Fruit fly (Drosophila melanogaster) whole organism, embryonic: Measurements from ENCODE around the gene Cp110.

Experiments
- Bgb ChIP-seq: fragments of 200-800 bp; sonication (Bioruptor generic); IDR thresholded peaks from 2 replicates; pipeline ENCODE4 v1.3.6; 2022; ENCODE audit warnings: missing biosample characterization, missing genetic modification characterization; ENCODE audit not compliant: partially characterized antibody
- CG11085 ChIP-seq: fragments of 200-800 bp; sonication (Bioruptor generic); IDR thresholded peaks from 2 replicates; pipeline ENCODE4 v1.3.6; 2022; ENCODE audit warnings: missing biosample characterization, missing genetic modification characterization
- CG12659 ChIP-seq: fragments of 200-800 bp; sonication (Bioruptor generic); optimal IDR thresholded peaks from 3 replicates; lab custom pipeline; 2017; ENCODE audit warnings: mild to moderate bottlenecking, missing biosample characterization, missing genetic modification reagents, missing genetic modification characterization
- CG14014 ChIP-seq: fragments of 200-800 bp; sonication (Bioruptor generic); IDR thresholded peaks from 2 replicates; pipeline ENCODE4 v1.3.6; 2022; ENCODE audit warnings: missing biosample characterization, missing genetic modification characterization
- CG16813 ChIP-seq: fragments of 200-800 bp; sonication (Bioruptor generic); IDR thresholded peaks from 3 replicates; pipeline ENCODE4 v1.3.6; 2022; ENCODE audit warnings: missing biosample characterization, missing genetic modification characterization; ENCODE audit not compliant: partially characterized antibody
- CG17328 ChIP-seq: fragments of 200-800 bp; sonication (Bioruptor generic); IDR thresholded peaks from 2 replicates; pipeline ENCODE4 v1.3.6; 2022; ENCODE audit warnings: missing biosample characterization, missing genetic modification characterization
- CG32532 ChIP-seq: fragments of 200-800 bp; sonication (Bioruptor generic); IDR thresholded peaks from 2 replicates; pipeline ENCODE4 v1.3.6; 2022; ENCODE audit warnings: missing biosample characterization, missing genetic modification characterization
- CG32772 ChIP-seq: fragments of 200-800 bp; sonication (Bioruptor generic); IDR thresholded peaks from 2 replicates; pipeline ENCODE4 v1.3.6; 2022; ENCODE audit warnings: missing biosample characterization, missing genetic modification characterization
- CG34224 ChIP-seq: fragments of 200-800 bp; sonication (Bioruptor generic); IDR thresholded peaks from 3 replicates; pipeline ENCODE4 v1.3.6; 2022; ENCODE audit warnings: missing biosample characterization, missing genetic modification characterization; ENCODE audit not compliant: partially characterized antibody
- CG3847 ChIP-seq: fragments of 200-800 bp; sonication (Bioruptor generic); IDR thresholded peaks from 2 replicates; pipeline ENCODE4 v1.3.6; 2022; ENCODE audit warnings: missing biosample characterization, missing genetic modification characterization
- CG3995 ChIP-seq: fragments of 200-800 bp; sonication (Bioruptor generic); optimal IDR thresholded peaks from 3 replicates; lab custom pipeline; 2016; ENCODE audit warnings: missing biosample characterization, missing genetic modification characterization
- CG4404 ChIP-seq: fragments of 200-800 bp; sonication (Bioruptor generic); IDR thresholded peaks from 2 replicates; pipeline ENCODE4 v1.3.6; 2022; ENCODE audit warnings: missing biosample characterization, missing genetic modification characterization
- CG6854 ChIP-seq: fragments of 200-800 bp; sonication (Bioruptor generic); optimal IDR thresholded peaks from 3 replicates; lab custom pipeline; 2017; ENCODE audit warnings: missing biosample characterization, mild to moderate bottlenecking, missing genetic modification characterization
- CG7556 ChIP-seq: fragments of 200-800 bp; sonication (Bioruptor generic); optimal IDR thresholded peaks from 2 replicates; lab custom pipeline; 2017; ENCODE audit warnings: missing biosample characterization, mild to moderate bottlenecking, missing genetic modification characterization
- CG8281 ChIP-seq: fragments of 200-800 bp; sonication (Bioruptor generic); optimal IDR thresholded peaks from 2 replicates; lab custom pipeline; 2018; ENCODE audit warnings: missing biosample characterization, mild to moderate bottlenecking, missing genetic modification characterization, moderate library complexity
- Dll ChIP-seq: fragments of 200-800 bp; sonication (Bioruptor generic); IDR thresholded peaks from 4 replicates; pipeline ENCODE4 v1.3.6; 2022; ENCODE audit warnings: missing biosample characterization, missing genetic modification characterization; ENCODE audit not compliant: partially characterized antibody
- Doc3 ChIP-seq: fragments of 200-800 bp; sonication (Bioruptor generic); IDR thresholded peaks from 3 replicates; pipeline ENCODE4 v1.3.6; 2022; ENCODE audit warnings: missing biosample characterization, missing genetic modification characterization; ENCODE audit not compliant: partially characterized antibody
- Ets65A ChIP-seq: fragments of 200-800 bp; sonication (Bioruptor generic); peaks from one replicate; lab custom pipeline; 2016; ENCODE audit warnings: missing biosample characterization, missing genetic modification characterization
- HLH3B ChIP-seq: fragments of 200-800 bp; sonication (Bioruptor generic); IDR thresholded peaks from 2 replicates; pipeline ENCODE4 v1.3.6; 2022; ENCODE audit warnings: missing biosample characterization, missing genetic modification characterization
- Hey ChIP-seq: fragments of 200-800 bp; sonication (Bioruptor generic); optimal IDR thresholded peaks from 3 replicates; lab custom pipeline; 2018; ENCODE audit warnings: missing biosample characterization, mild to moderate bottlenecking, missing genetic modification characterization
- HmgD ChIP-seq: fragments of 200-800 bp; sonication (Bioruptor generic); optimal IDR thresholded peaks from 3 replicates; lab custom pipeline; 2016; ENCODE audit warnings: missing biosample characterization, missing genetic modification characterization
- Med ChIP-seq: fragments of 200-800 bp; sonication (Bioruptor generic); peaks from one replicate; lab custom pipeline; 2016; ENCODE audit warnings: missing biosample characterization, missing genetic modification characterization, mild to moderate bottlenecking, inconsistent platforms, moderate library complexity
- NFAT ChIP-seq: fragments of 200-800 bp; sonication (Bioruptor generic); IDR thresholded peaks from 2 replicates; pipeline ENCODE4 v1.3.6; 2022; ENCODE audit warnings: missing biosample characterization, missing genetic modification characterization
- Sin3A ChIP-seq: fragments of >200 bp; optimal IDR thresholded peaks from 2 replicates; lab custom pipeline; 2018
- Sry-δ ChIP-seq: fragments of 200-800 bp; sonication (Bioruptor generic); optimal IDR thresholded peaks from 2 replicates; lab custom pipeline; 2016; ENCODE audit warnings: missing biosample characterization, missing genetic modification characterization
- amos ChIP-seq: fragments of 200-800 bp; sonication (Bioruptor generic); IDR thresholded peaks from 2 replicates; pipeline ENCODE4 v1.3.6; 2022; ENCODE audit warnings: missing biosample characterization, missing genetic modification characterization; ENCODE audit not compliant: partially characterized antibody
- bbx ChIP-seq: fragments of 200-800 bp; sonication (Bioruptor generic); IDR thresholded peaks from 2 replicates; pipeline ENCODE4 v1.3.6; 2022; ENCODE audit warnings: missing biosample characterization, missing genetic modification characterization; ENCODE audit not compliant: partially characterized antibody
- bigmax ChIP-seq: fragments of 200-800 bp; sonication (Bioruptor generic); optimal IDR thresholded peaks from 2 replicates; lab custom pipeline; 2018; ENCODE audit warnings: missing biosample characterization, mild to moderate bottlenecking, missing genetic modification characterization
- caup ChIP-seq: fragments of 200-800 bp; sonication (Bioruptor generic); optimal IDR thresholded peaks from 3 replicates; lab custom pipeline; 2017; ENCODE audit warnings: missing biosample characterization, mild to moderate bottlenecking, missing genetic modification characterization, moderate library complexity; ENCODE audit not compliant: severe bottlenecking
- croc ChIP-seq: fragments of 200-800 bp; sonication (Bioruptor generic); conservative IDR thresholded peaks from 3 replicates; pipeline ENCODE4 v1.3.6; 2022; ENCODE audit warnings: missing biosample characterization, missing genetic modification characterization
- crp ChIP-seq, 2 experiments: fragments of 200-800 bp; sonication (Bioruptor generic); optimal IDR thresholded peaks; 2 replicates in 1 of 2; 3 replicates in 1 of 2; lab custom pipeline; 2017; ENCODE audit warnings: missing biosample characterization in 2 of 2, missing genetic modification characterization in 2 of 2, mild to moderate bottlenecking in 1 of 2, moderate library complexity in 1 of 2
- dpn ChIP-seq, 2 experiments: fragments of 200-800 bp; sonication (Bioruptor generic); optimal IDR thresholded peaks; 3 replicates each; lab custom pipeline; 2016; ENCODE audit warnings: missing biosample characterization in 2 of 2, missing genetic modification characterization in 2 of 2
- hb ChIP-seq: fragments of 200-800 bp; sonication (Bioruptor generic); IDR thresholded peaks from 3 replicates; pipeline ENCODE4 v1.3.6; 2022; ENCODE audit warnings: missing biosample characterization, missing genetic modification characterization; ENCODE audit not compliant: partially characterized antibody
- inv ChIP-seq: fragments of 200-800 bp; sonication (Bioruptor generic); IDR thresholded peaks from 2 replicates; pipeline ENCODE4 v1.3.6; 2022; ENCODE audit warnings: missing biosample characterization, missing genetic modification characterization; ENCODE audit not compliant: partially characterized antibody
- kay ChIP-seq: fragments of 200-800 bp; sonication (Bioruptor generic); optimal IDR thresholded peaks from 2 replicates; lab custom pipeline; 2016; ENCODE audit warnings: missing biosample characterization, missing genetic modification characterization
- nerfin-2 ChIP-seq: fragments of 200-800 bp; sonication (Bioruptor generic); IDR thresholded peaks from 2 replicates; pipeline ENCODE4 v1.3.6; 2022; ENCODE audit warnings: missing biosample characterization, missing genetic modification characterization; ENCODE audit not compliant: partially characterized antibody
- otp ChIP-seq: fragments of 200-800 bp; sonication (Bioruptor generic); IDR thresholded peaks from 3 replicates; pipeline ENCODE4, ENCODE4 v1.3.6; 2022; ENCODE audit warnings: missing biosample characterization, missing genetic modification characterization
- pzg ChIP-seq: fragments of 200-800 bp; sonication (Bioruptor generic); optimal IDR thresholded peaks from 3 replicates; lab custom pipeline; 2018; ENCODE audit warnings: missing biosample characterization, mild to moderate bottlenecking, missing genetic modification characterization, moderate library complexity
- ranshi ChIP-seq: fragments of 200-800 bp; sonication (Bioruptor generic); IDR thresholded peaks from 2 replicates; pipeline ENCODE4 v1.3.6; 2022; ENCODE audit warnings: missing biosample characterization, missing genetic modification characterization
- rib ChIP-seq: fragments of 200-800 bp; sonication (Bioruptor generic); IDR thresholded peaks from 2 replicates; pipeline ENCODE4 v1.3.6; 2022; ENCODE audit warnings: missing biosample characterization, missing genetic modification characterization
- sisA ChIP-seq: fragments of 200-800 bp; sonication (Bioruptor generic); IDR thresholded peaks from 2 replicates; pipeline ENCODE4 v1.3.6; 2022; ENCODE audit warnings: missing biosample characterization, missing genetic modification characterization
- sna ChIP-seq: fragments of 200-800 bp; sonication (Bioruptor generic); IDR thresholded peaks from 2 replicates; pipeline ENCODE4 v1.3.6; 2022; ENCODE audit warnings: missing biosample characterization, missing genetic modification characterization; ENCODE audit not compliant: partially characterized antibody
- sqz ChIP-seq: fragments of 200-800 bp; sonication (Bioruptor generic); optimal IDR thresholded peaks from 3 replicates; lab custom pipeline; 2018; ENCODE audit warnings: missing biosample characterization, mild to moderate bottlenecking, missing genetic modification characterization
- stwl ChIP-seq: fragments of 200-800 bp; sonication (Bioruptor generic); optimal IDR thresholded peaks from 3 replicates; lab custom pipeline; 2018; ENCODE audit warnings: missing biosample characterization, mild to moderate bottlenecking, missing genetic modification characterization, moderate library complexity
- tgo ChIP-seq: fragments of 200-800 bp; sonication (Bioruptor generic); IDR thresholded peaks from 3 replicates; pipeline ENCODE4 v1.3.6; 2022; ENCODE audit warnings: missing biosample characterization, missing genetic modification characterization
- unc-4 ChIP-seq: fragments of 200-800 bp; sonication (Bioruptor generic); IDR thresholded peaks from 2 replicates; pipeline ENCODE4 v1.3.6; 2022; ENCODE audit warnings: missing biosample characterization, missing genetic modification characterization; ENCODE audit not compliant: partially characterized antibody
- zen ChIP-seq: fragments of 200-800 bp; sonication (Bioruptor generic); optimal IDR thresholded peaks from 3 replicates; lab custom pipeline; 2018; ENCODE audit warnings: missing biosample characterization, mild to moderate bottlenecking, missing genetic modification characterization, moderate library complexity
- zfh2 ChIP-seq: fragments of 200-800 bp; sonication (Bioruptor generic); optimal IDR thresholded peaks from 2 replicates; lab custom pipeline; 2016; ENCODE audit warnings: missing biosample characterization, missing genetic modification characterization

The Cp110 gene

DNA sequence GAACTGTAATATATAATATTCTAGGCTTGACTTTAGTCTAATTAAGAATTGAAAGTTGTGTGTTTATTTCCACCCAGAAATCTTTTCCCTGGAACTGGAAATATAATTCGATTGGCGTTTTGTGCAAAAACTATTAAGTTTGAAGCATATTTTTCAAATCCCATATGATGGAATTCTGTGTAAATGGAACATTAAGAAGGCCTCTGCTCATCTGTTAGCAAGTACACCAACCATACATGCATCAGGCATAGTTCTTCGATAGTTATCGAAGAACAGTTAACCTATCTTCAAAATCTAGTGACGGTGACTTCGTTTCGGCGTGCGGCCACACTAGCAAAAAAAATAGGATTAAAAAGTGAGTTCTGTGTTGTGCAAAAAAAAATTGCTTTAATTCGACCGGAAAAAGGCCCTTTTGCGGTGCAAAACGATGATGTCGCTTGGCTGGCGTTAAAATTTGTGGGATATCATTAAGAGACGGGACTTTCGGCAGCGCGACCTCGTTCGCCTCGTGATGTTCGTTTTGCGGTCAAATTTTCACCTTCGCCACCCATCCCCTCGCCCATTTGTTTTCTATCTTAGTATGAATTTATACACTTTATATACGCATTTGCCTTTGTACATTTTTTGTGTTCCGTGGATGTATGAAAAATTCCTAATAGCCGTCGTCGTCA is 26.2 kb upstream of the Cp110 start, which contains the start of gene Usp2 (continued):
- 0 out of 2 replicates have a peak, but pooled peaks have one; percentile 7 for TF ChIP-seq CG32532 (GFP tag; lab: Robert Waterston, UW)
- peak; percentile 25; the same call in 1 of the 4 replicates for TF ChIP-seq Dll (GFP tag; lab: Robert Waterston, UW)
- TF ChIP-seq Doc3 = 0 out of 3 replicates have a peak, but pooled peaks have one; percentile 11
- TF ChIP-seq CG12659 (GFP tag; lab: Kevin White, UChicago) = peak; percentile 23
- no peak for TF ChIP-seq CG7556 (GFP tag; lab: Kevin White, UChicago)
- peak; percentile 84 for TF ChIP-seq amos (GFP tag; lab: Robert Waterston, UW)
- no peak for TF ChIP-seq Hey
- TF ChIP-seq ranshi (GFP tag; lab: Robert Waterston, UW) = 0 out of 2 replicates have a peak, but pooled peaks have one; percentile 10
- peak; percentile 38; the same call in 1 of the 2 replicates for TF ChIP-seq CG3847 (GFP tag; lab: Robert Waterston, UW)
- no peak for TF ChIP-seq kay (GFP tag; lab: Kevin White, UChicago)
- peak; percentile 96 for TF ChIP-seq CG3995 (GFP tag; lab: Kevin White, UChicago)
- TF ChIP-seq HLH3B (GFP tag; lab: Robert Waterston, UW) = 0 out of 2 replicates have a peak, but pooled peaks have one; percentile 11
- peak; percentile 62; the same call in 1 of the 2 replicates for TF ChIP-seq NFAT (GFP tag; lab: Robert Waterston, UW)
- TF ChIP-seq CG4404 (GFP tag; lab: Robert Waterston, UW) = no peak
- no peak for TF ChIP-seq sna (GFP tag; lab: Robert Waterston, UW)
- TF ChIP-seq croc (GFP tag; lab: Robert Waterston, UW) = no peak
- TF ChIP-seq sisA (GFP tag; lab: Robert Waterston, UW) = peak; percentile 13; the same call in 1 of the 2 replicates
- TF ChIP-seq CG32772 = 0 out of 2 replicates have a peak, but pooled peaks have one; percentile 19
- peak; percentile 63 for TF ChIP-seq hb (GFP tag; lab: Robert Waterston, UW)
- no peak for TF ChIP-seq CG34224 (GFP tag; lab: Robert Waterston, UW)
- TF ChIP-seq HmgD (GFP tag; lab: Kevin White, UChicago) = peak; percentile 64
- TF ChIP-seq CG11085 (GFP tag; lab: Robert Waterston, UW) = no peak
- peak; percentile 66; the same call in 1 of the 2 replicates for TF ChIP-seq inv (GFP tag; lab: Robert Waterston, UW)
- TF ChIP-seq otp (GFP tag; lab: Robert Waterston, UW) = no peak
- TF ChIP-seq CG6854 (GFP tag; lab: Kevin White, UChicago) = no peak
- TF ChIP-seq stwl (tag; lab: Kevin White, UChicago) = peak; percentile 39
- TF ChIP-seq rib (GFP tag; lab: Robert Waterston, UW) = peak; percentile 43; the same call in 1 of the 2 replicates
- TF ChIP-seq CG14014 (GFP tag; lab: Robert Waterston, UW) = no peak
- peak; percentile 81 for TF ChIP-seq pzg (GFP tag; lab: Kevin White, UChicago)
- no peak for TF ChIP-seq caup (GFP tag; lab: Kevin White, UChicago)
- TF ChIP-seq CG17328 = no peak
- TF ChIP-seq bbx (GFP tag; lab: Robert Waterston, UW) = peak; percentile 74
- peak in 1 of 2 experiments; percentile 73 for TF ChIP-seq crp (GFP tag; optimal IDR thresholded peaks at IDR 0.05; lab: Kevin White, UChicago)
- TF ChIP-seq tgo = no peak
- peak; percentile 85 for TF ChIP-seq Sry-δ
- peak; percentile 76 for TF ChIP-seq Bgb
- TF ChIP-seq zen (tag; lab: Kevin White, UChicago) = peak; percentile 17
- TF ChIP-seq CG16813 (GFP tag; lab: Robert Waterston, UW) = peak; percentile 74
- peak; percentile 36 for TF ChIP-seq unc-4
- TF ChIP-seq sqz (GFP tag; lab: Kevin White, UChicago) = peak; percentile 25
- TF ChIP-seq CG8281 (tag; lab: Kevin White, UChicago) = no peak
- peak; percentile 48 for TF ChIP-seq Sin3A (lab: Kevin White, UChicago)
- TF ChIP-seq Med (GFP tag; lab: Kevin White, UChicago) = peak; percentile 72
- TF ChIP-seq nerfin-2 (GFP tag; lab: Robert Waterston, UW) = 0 out of 2 replicates have a peak, but pooled peaks have one; percentile 30
- TF ChIP-seq bigmax (GFP tag; lab: Kevin White, UChicago) = peak; percentile 84
- peak in 1 of 2 experiments; percentile 12 for TF ChIP-seq dpn (GFP tag; optimal IDR thresholded peaks at IDR 0.05; lab: Kevin White, UChicago)
- TF ChIP-seq Ets65A (GFP tag; lab: Kevin White, UChicago) = peak; percentile 38
- peak; percentile 5 for TF ChIP-seq zfh2 (GFP tag; lab: Kevin White, UChicago)
